ENCODE assay signal across 4 fruit fly cellular contexts in genomic region chr3R:6430206-6430605, dm6.
TF ChIP-seq lines count a peak whose summit lies in the region.

No protein-coding gene starts in this region.

- TF ChIP-seq CTCF in whole organism, embryonic (GFP tag; optimal IDR thresholded peaks at IDR 0.05; lab: Kevin White, UChicago): no peak

TF ChIP-seq in whole organism, embryonic, 481 proteins besides CTCF, POLR2A, EP300 and RAD21 (continues in another document):
- TF ChIP-seq B-H1 (GFP tag; IDR thresholded peaks at IDR 0.05; lab: Robert Waterston, UW) (no peak), Stat92E (GFP tag; optimal IDR thresholded peaks at IDR 0.05; lab: Kevin White, UChicago) (no peak), CG2712 (tag; optimal IDR thresholded peaks at IDR 0.05; lab: Kevin White, UChicago) (peak; percentile 66), Hey (tag; optimal IDR thresholded peaks at IDR 0.05; lab: Kevin White, UChicago) (peak; percentile 73), CG12219 (GFP tag; optimal IDR thresholded peaks at IDR 0.05; lab: Kevin White, UChicago) (no peak), CG1792 (GFP tag; optimal IDR thresholded peaks at IDR 0.05; lab: Kevin White, UChicago) (no peak), NC2β (GFP tag; optimal IDR thresholded peaks at IDR 0.05; lab: Kevin White, UChicago) (no peak), seq (GFP tag; IDR thresholded peaks at IDR 0.05; lab: Robert Waterston, UW) (0 out of 2 replicates have a peak, but pooled peaks have one; percentile 29), TFAM (GFP tag; optimal IDR thresholded peaks at IDR 0.05; lab: Kevin White, UChicago) (no peak), chinmo (GFP tag; IDR thresholded peaks at IDR 0.05; lab: Robert Waterston, UW; ENCODE audit: partially characterized antibody) (0 out of 4 replicates have a peak, but pooled peaks have one; percentile 72), CG3163 (GFP tag; optimal IDR thresholded peaks at IDR 0.05; lab: Kevin White, UChicago) (no peak), lab (GFP tag; optimal IDR thresholded peaks at IDR 0.05; lab: Kevin White, UChicago) (peak; percentile 9), CG12155 (GFP tag; optimal IDR thresholded peaks at IDR 0.05; lab: Kevin White, UChicago) (no peak), ken (GFP tag; IDR thresholded peaks at IDR 0.05; lab: Robert Waterston, UW) (no peak), Sry-δ (GFP tag; optimal IDR thresholded peaks at IDR 0.05; lab: Kevin White, UChicago) (no peak), Med (GFP tag; lab: Kevin White, UChicago) (peak; percentile 47), lola (GFP tag; optimal IDR thresholded peaks at IDR 0.05; lab: Kevin White, UChicago) (no peak), schlank (tag; optimal IDR thresholded peaks at IDR 0.05; lab: Kevin White, UChicago) (no peak), CG8388 (GFP tag; optimal IDR thresholded peaks at IDR 0.05; lab: Kevin White, UChicago) (no peak), CG34422 (GFP tag; IDR thresholded peaks at IDR 0.05; lab: Robert Waterston, UW) (no peak), Poxn (GFP tag; IDR thresholded peaks at IDR 0.05; lab: Robert Waterston, UW) (no peak), vvl (GFP tag; IDR thresholded peaks at IDR 0.05; lab: Robert Waterston, UW) (no peak), CG13624 (GFP tag; optimal IDR thresholded peaks at IDR 0.05; lab: Kevin White, UChicago) (no peak)

TF ChIP-seq in whole organism, prepupa, 60 proteins besides CTCF, POLR2A, EP300 and RAD21:
- no peak for TF ChIP-seq CG32006 (GFP tag; optimal IDR thresholded peaks at IDR 0.05; lab: Kevin White, UChicago)
- TF ChIP-seq eg (GFP tag; IDR thresholded peaks at IDR 0.05; lab: Robert Waterston, UW): peak; percentile 21; the same call in 1 of the 3 replicates
- peak in 1 of 2 experiments; percentile 31 for TF ChIP-seq ss (GFP tag; optimal IDR thresholded peaks at IDR 0.05; lab: Kevin White, UChicago)
- peak; percentile 27 for TF ChIP-seq fkh (GFP tag; optimal IDR thresholded peaks at IDR 0.05; lab: Kevin White, UChicago)

TF ChIP-seq in whole organism, pupa, 21 proteins besides CTCF, POLR2A, EP300 and RAD21:
- TF ChIP-seq Ets98B (GFP tag; IDR thresholded peaks at IDR 0.05; lab: Robert Waterston, UW) (peak; percentile 20; the same call in 1 of the 2 replicates), CG32121 (GFP tag; IDR thresholded peaks at IDR 0.05; lab: Robert Waterston, UW) (no peak), CG9948 (tag; optimal IDR thresholded peaks at IDR 0.05; lab: Kevin White, UChicago) (no peak), Pif1A (GFP tag; optimal IDR thresholded peaks at IDR 0.05; lab: Kevin White, UChicago) (no peak), CG17806 (tag; optimal IDR thresholded peaks at IDR 0.05; lab: Kevin White, UChicago) (no peak), CG13204 (GFP tag; optimal IDR thresholded peaks at IDR 0.05; lab: Kevin White, UChicago) (peak; percentile 34), CG34367 (tag; optimal IDR thresholded peaks at IDR 0.05; lab: Kevin White, UChicago) (no peak)

TF ChIP-seq in whole organism, wandering third instar larva, 38 proteins besides CTCF, POLR2A, EP300 and RAD21:
- TF ChIP-seq Hnf4 (GFP tag; optimal IDR thresholded peaks at IDR 0.05; lab: Kevin White, UChicago): no peak
- peak; percentile 9 for TF ChIP-seq psq (GFP tag; optimal IDR thresholded peaks at IDR 0.05; lab: Kevin White, UChicago)
